Fruit fly (Drosophila melanogaster) whole organism, prepupa: ENCODE results near the gene iPLA2-VIA.

Source experiments
- Blimp-1 ChIP-seq: fragments of 200-800 bp; sonication (Bioruptor generic); optimal IDR thresholded peaks from 3 replicates; lab custom pipeline; 2017; ENCODE audit warnings: missing biosample characterization, missing genetic modification characterization, mild to moderate bottlenecking, moderate library complexity, missing genetic modification reagents
- CG10631 ChIP-seq: fragments of 200-800 bp; sonication (Bioruptor generic); optimal IDR thresholded peaks from 2 replicates; lab custom pipeline; 2016; ENCODE audit warnings: missing biosample characterization, missing genetic modification characterization
- CG11294 ChIP-seq: fragments of 200-800 bp; sonication (Bioruptor generic); IDR thresholded peaks from 2 replicates; pipeline ENCODE4 v1.3.6; 2022; ENCODE audit warnings: missing biosample characterization, missing genetic modification characterization
- CG11762 ChIP-seq: fragments of 200-800 bp; sonication (Bioruptor generic); optimal IDR thresholded peaks from 3 replicates; lab custom pipeline; 2016; ENCODE audit warnings: missing biosample characterization, missing genetic modification characterization; ENCODE audit not compliant: insufficient read depth
- CG11902 ChIP-seq: fragments of 200-800 bp; sonication (Bioruptor generic); optimal IDR thresholded peaks from 3 replicates; lab custom pipeline; 2016; ENCODE audit warnings: missing biosample characterization, missing genetic modification characterization
- CG15336 ChIP-seq: fragments of 200-800 bp; sonication (Bioruptor generic); IDR thresholded peaks from 2 replicates; pipeline ENCODE4 v1.3.6; 2022; ENCODE audit warnings: missing biosample characterization, missing genetic modification characterization
- CG16779 ChIP-seq: fragments of 200-800 bp; sonication (Bioruptor generic); optimal IDR thresholded peaks from 3 replicates; lab custom pipeline; 2017; ENCODE audit warnings: missing biosample characterization, mild to moderate bottlenecking, missing genetic modification characterization
- CG3032 ChIP-seq: fragments of 200-800 bp; optimal IDR thresholded peaks from 2 replicates; lab custom pipeline; 2019; ENCODE audit warnings: missing biosample characterization, mild to moderate bottlenecking, missing genetic modification characterization, moderate library complexity
- CG32006 ChIP-seq: fragments of 200-800 bp; sonication (Bioruptor generic); optimal IDR thresholded peaks from 3 replicates; lab custom pipeline; 2017; ENCODE audit warnings: missing biosample characterization, mild to moderate bottlenecking, missing genetic modification characterization
- CG34406 ChIP-seq: fragments of 200-800 bp; sonication (Bioruptor generic); optimal IDR thresholded peaks from 3 replicates; lab custom pipeline; 2016; ENCODE audit warnings: missing biosample characterization, missing genetic modification characterization
- CG3919 ChIP-seq: fragments of 200-800 bp; sonication (Bioruptor generic); optimal IDR thresholded peaks from 3 replicates; lab custom pipeline; 2016; ENCODE audit warnings: missing biosample characterization, missing genetic modification characterization
- CG4318 ChIP-seq: fragments of 200-800 bp; sonication (Bioruptor generic); optimal IDR thresholded peaks from 3 replicates; lab custom pipeline; 2017; ENCODE audit warnings: missing biosample characterization, mild to moderate bottlenecking, missing genetic modification characterization
- CG6276 ChIP-seq: fragments of 200-800 bp; sonication (Bioruptor generic); optimal IDR thresholded peaks from 2 replicates; lab custom pipeline; 2017; ENCODE audit warnings: missing biosample characterization, mild to moderate bottlenecking, missing genetic modification characterization
- CG6792 ChIP-seq: fragments of 200-800 bp; sonication (Bioruptor generic); optimal IDR thresholded peaks from 3 replicates; lab custom pipeline; 2016; ENCODE audit warnings: missing biosample characterization, missing genetic modification characterization
- CG6808 ChIP-seq: fragments of 200-800 bp; sonication (Bioruptor generic); optimal IDR thresholded peaks from 3 replicates; lab custom pipeline; 2017; ENCODE audit warnings: missing biosample characterization, missing genetic modification characterization, mild to moderate bottlenecking, moderate library complexity, missing genetic modification reagents
- CG6854 ChIP-seq: fragments of 200-800 bp; sonication (Bioruptor generic); optimal IDR thresholded peaks from 2 replicates; lab custom pipeline; 2017; ENCODE audit warnings: missing biosample characterization, mild to moderate bottlenecking, missing genetic modification characterization
- CG8119 ChIP-seq: fragments of 200-800 bp; sonication (Bioruptor generic); IDR thresholded peaks from 3 replicates; pipeline ENCODE4 v1.3.6; 2022; ENCODE audit warnings: missing biosample characterization, missing genetic modification characterization
- CG8632 ChIP-seq: fragments of 200-800 bp; sonication (Bioruptor generic); optimal IDR thresholded peaks from 3 replicates; lab custom pipeline; 2016; ENCODE audit warnings: missing biosample characterization, missing genetic modification characterization
- CG9139 ChIP-seq: fragments of 200-800 bp; sonication (Bioruptor generic); optimal IDR thresholded peaks from 3 replicates; lab custom pipeline; 2017; ENCODE audit warnings: missing biosample characterization, mild to moderate bottlenecking, missing genetic modification characterization
- Eip75B ChIP-seq: fragments of 200-800 bp; sonication (Bioruptor generic); optimal IDR thresholded peaks from 3 replicates; lab custom pipeline; 2016; ENCODE audit warnings: missing biosample characterization, missing genetic modification characterization
- Eip78C ChIP-seq: fragments of 200-800 bp; sonication (Bioruptor generic); peaks from one replicate; lab custom pipeline; 2016; ENCODE audit warnings: missing biosample characterization, missing genetic modification characterization
- Eip93F ChIP-seq: fragments of 200-800 bp; sonication (Bioruptor generic); optimal IDR thresholded peaks from 2 replicates; lab custom pipeline; 2016; ENCODE audit warnings: missing biosample characterization, mild to moderate bottlenecking, missing genetic modification characterization
- Ets21C ChIP-seq: fragments of 200-800 bp; sonication (Bioruptor generic); optimal IDR thresholded peaks from 3 replicates; lab custom pipeline; 2016; ENCODE audit warnings: missing biosample characterization, missing genetic modification characterization
- Ets96B ChIP-seq: fragments of 200-800 bp; optimal IDR thresholded peaks from 2 replicates; lab custom pipeline; 2019; ENCODE audit warnings: missing biosample characterization, mild to moderate bottlenecking, missing genetic modification characterization, moderate library complexity
- Gug ChIP-seq: fragments of 200-800 bp; sonication (Bioruptor generic); IDR thresholded peaks from 2 replicates; pipeline ENCODE4 v1.3.6; 2022; ENCODE audit warnings: missing biosample characterization, missing genetic modification characterization
- Hr38 ChIP-seq: sonication (Bioruptor generic); optimal IDR thresholded peaks from 2 replicates; lab custom pipeline; 2016; ENCODE audit warnings: missing biosample characterization, missing genetic modification characterization
- Hr39 ChIP-seq: fragments of 200-800 bp; sonication (Bioruptor generic); optimal IDR thresholded peaks from 2 replicates; lab custom pipeline; 2016; ENCODE audit warnings: missing biosample characterization, missing genetic modification characterization
- Hr4 ChIP-seq: fragments of 200-800 bp; sonication (Bioruptor generic); optimal IDR thresholded peaks from 3 replicates; lab custom pipeline; 2016; ENCODE audit warnings: missing biosample characterization, missing genetic modification characterization
- Lpt ChIP-seq: fragments of 200-800 bp; sonication (Bioruptor generic); optimal IDR thresholded peaks from 3 replicates; lab custom pipeline; 2016; ENCODE audit warnings: missing biosample characterization, missing genetic modification characterization
- Met ChIP-seq: fragments of 200-800 bp; sonication (Bioruptor generic); optimal IDR thresholded peaks from 3 replicates; lab custom pipeline; 2016; ENCODE audit warnings: missing biosample characterization, missing genetic modification characterization
- OdsH ChIP-seq: fragments of 200-800 bp; sonication (Bioruptor generic); optimal IDR thresholded peaks from 3 replicates; lab custom pipeline; 2016; ENCODE audit warnings: missing biosample characterization, missing genetic modification characterization
- Smox ChIP-seq: fragments of 200-800 bp; sonication (Bioruptor generic); optimal IDR thresholded peaks from 3 replicates; lab custom pipeline; 2016; ENCODE audit warnings: missing biosample characterization, missing genetic modification characterization
- Sox102F ChIP-seq: fragments of 200-800 bp; sonication (Bioruptor generic); optimal IDR thresholded peaks from 2 replicates; lab custom pipeline; 2016; ENCODE audit warnings: missing biosample characterization, mild to moderate bottlenecking, missing genetic modification characterization
- Sox14 ChIP-seq: fragments of 200-800 bp; sonication (Bioruptor generic); optimal IDR thresholded peaks from 3 replicates; lab custom pipeline; 2016; ENCODE audit warnings: missing biosample characterization, missing genetic modification characterization
- Sox15 ChIP-seq: fragments of 200-800 bp; sonication (Bioruptor generic); optimal IDR thresholded peaks from 3 replicates; lab custom pipeline; 2016; ENCODE audit warnings: missing biosample characterization, missing genetic modification characterization
- achi ChIP-seq: fragments of 200-800 bp; sonication (Bioruptor generic); optimal IDR thresholded peaks from 3 replicates; lab custom pipeline; 2016; ENCODE audit warnings: missing biosample characterization, missing genetic modification characterization
- acj6 ChIP-seq: fragments of 200-800 bp; sonication (Bioruptor generic); optimal IDR thresholded peaks from 3 replicates; lab custom pipeline; 2016; ENCODE audit warnings: missing biosample characterization, missing genetic modification characterization
- cyc ChIP-seq: fragments of 200-800 bp; sonication (Bioruptor generic); optimal IDR thresholded peaks from 3 replicates; lab custom pipeline; 2016; ENCODE audit warnings: missing biosample characterization, missing genetic modification characterization
- dac ChIP-seq: fragments of 200-800 bp; sonication (Bioruptor generic); optimal IDR thresholded peaks from 2 replicates; lab custom pipeline; 2017; ENCODE audit warnings: missing biosample characterization, mild to moderate bottlenecking, missing genetic modification characterization
- dsx ChIP-seq: fragments of 200-800 bp; optimal IDR thresholded peaks from 3 replicates; lab custom pipeline; 2019; ENCODE audit warnings: missing biosample characterization, mild to moderate bottlenecking, missing genetic modification characterization, moderate library complexity; ENCODE audit not compliant: poor library complexity, severe bottlenecking
- fd59A ChIP-seq: fragments of 200-800 bp; sonication (Bioruptor generic); optimal IDR thresholded peaks from 2 replicates; lab custom pipeline; 2017; ENCODE audit warnings: missing biosample characterization, mild to moderate bottlenecking, missing genetic modification characterization, missing genetic modification reagents
- fd85E ChIP-seq: fragments of 200-800 bp; sonication (Bioruptor generic); optimal IDR thresholded peaks from 3 replicates; lab custom pipeline; 2016; ENCODE audit warnings: missing biosample characterization, missing genetic modification characterization
- fkh ChIP-seq: fragments of 200-800 bp; sonication (Bioruptor generic); optimal IDR thresholded peaks from 3 replicates; lab custom pipeline; 2017; ENCODE audit warnings: missing biosample characterization, mild to moderate bottlenecking, missing genetic modification characterization, moderate library complexity
- lz ChIP-seq: fragments of 200-800 bp; sonication (Bioruptor generic); optimal IDR thresholded peaks from 3 replicates; lab custom pipeline; 2016; ENCODE audit warnings: missing biosample characterization, missing genetic modification characterization
- net ChIP-seq: fragments of 200-800 bp; sonication (Bioruptor generic); optimal IDR thresholded peaks from 3 replicates; lab custom pipeline; 2016; ENCODE audit warnings: missing biosample characterization, missing genetic modification characterization
- pdm3 ChIP-seq: fragments of 200-800 bp; sonication (Bioruptor generic); optimal IDR thresholded peaks from 3 replicates; lab custom pipeline; 2016; ENCODE audit warnings: missing biosample characterization, missing genetic modification characterization
- salr ChIP-seq, 2 experiments: fragments of 200-800 bp; sonication (Bioruptor generic); optimal IDR thresholded peaks; 3 replicates each; lab custom pipeline; 2016 to 2018; ENCODE audit warnings: missing biosample characterization in 2 of 2, missing genetic modification characterization in 2 of 2, mild to moderate bottlenecking in 1 of 2
- spab ChIP-seq: fragments of 200-800 bp; sonication (Bioruptor generic); optimal IDR thresholded peaks from 2 replicates; lab custom pipeline; 2017; ENCODE audit warnings: missing biosample characterization, mild to moderate bottlenecking, missing genetic modification characterization, missing genetic modification reagents
- svp ChIP-seq: fragments of 200-800 bp; sonication (Bioruptor generic); peaks from one replicate; lab custom pipeline; 2016; ENCODE audit warnings: missing biosample characterization, missing genetic modification characterization
- topi ChIP-seq: fragments of 200-800 bp; sonication (Bioruptor generic); optimal IDR thresholded peaks from 3 replicates; lab custom pipeline; 2016; ENCODE audit warnings: missing biosample characterization, missing genetic modification characterization
- vri ChIP-seq: fragments of 200-800 bp; sonication (Bioruptor generic); optimal IDR thresholded peaks from 3 replicates; lab custom pipeline; 2016; ENCODE audit warnings: missing biosample characterization, mild to moderate bottlenecking, missing genetic modification characterization

The iPLA2-VIA gene

dm6 chr3L:9855784-9856426 lies 8.2 kb downstream of the iPLA2-VIA start:
- TF ChIP-seq OdsH (GFP tag; lab: Kevin White, UChicago) (peak; percentile 92), Sox15 (peak; percentile 80), Eip93F (GFP tag; lab: Kevin White, UChicago) (peak; percentile 71), Eip75B (GFP tag; lab: Kevin White, UChicago) (peak; percentile 97), Lpt (GFP tag; lab: Kevin White, UChicago) (peak; percentile 95), Blimp-1 (peak; percentile 98), CG6808 (GFP tag; lab: Kevin White, UChicago) (peak; percentile 95), dsx (GFP tag; lab: Kevin White, UChicago) (peak; percentile 82), fkh (peak; percentile 74), Sox14 (peak; percentile 95), CG11294 (GFP tag; lab: Robert Waterston, UW) (peak; percentile 92), CG16779 (tag; lab: Kevin White, UChicago) (peak; percentile 92), CG3032 (tag; lab: Kevin White, UChicago) (peak; percentile 91), acj6 (GFP tag; lab: Kevin White, UChicago) (peak; percentile 94), CG11762 (peak; percentile 94), lz (GFP tag; lab: Kevin White, UChicago) (peak; percentile 96), CG3919 (peak; percentile 97), Hr38 (no peak), CG11902 (GFP tag; lab: Kevin White, UChicago) (peak; percentile 92), CG8632 (GFP tag; lab: Kevin White, UChicago) (peak; percentile 85), CG6276 (peak; percentile 82), CG32006 (peak; percentile 96), Ets96B (peak; percentile 95), vri (peak; percentile 89), Ets21C (peak; percentile 94), pdm3 (peak; percentile 94), Hr4 (GFP tag; lab: Kevin White, UChicago) (peak; percentile 94), fd59A (GFP tag; lab: Kevin White, UChicago) (peak; percentile 88), CG4318 (GFP tag; lab: Kevin White, UChicago) (peak; percentile 88), Sox102F (GFP tag; lab: Kevin White, UChicago) (peak; percentile 97), svp (GFP tag; lab: Kevin White, UChicago) (peak; percentile 99), salr (GFP tag; optimal IDR thresholded peaks at IDR 0.05; lab: Kevin White, UChicago) (peak; percentile 77 to 90), CG15336 (GFP tag; lab: Robert Waterston, UW) (peak; percentile 97), achi (GFP tag; lab: Kevin White, UChicago) (peak; percentile 92), topi (GFP tag; lab: Kevin White, UChicago) (peak; percentile 97), CG10631 (GFP tag; lab: Kevin White, UChicago) (peak; percentile 92), dac (peak; percentile 87), fd85E (peak; percentile 86), Eip78C (GFP tag; lab: Kevin White, UChicago) (peak; percentile 99), Met (peak; percentile 96), CG6854 (GFP tag; lab: Kevin White, UChicago) (peak; percentile 94), Hr39 (GFP tag; lab: Kevin White, UChicago) (peak; percentile 96), CG6792 (GFP tag; lab: Kevin White, UChicago) (peak; percentile 92), spab (peak; percentile 93), Gug (GFP tag; lab: Robert Waterston, UW) (peak; percentile 96), Smox (GFP tag; lab: Kevin White, UChicago) (peak; percentile 93), net (GFP tag; lab: Kevin White, UChicago) (peak; percentile 93), CG34406 (GFP tag; lab: Kevin White, UChicago) (peak; percentile 88), CG9139 (peak; percentile 84), CG8119 (GFP tag; lab: Robert Waterston, UW) (peak; percentile 97), cyc (GFP tag; lab: Kevin White, UChicago) (peak; percentile 98)
